Worm (Caenorhabditis elegans) whole organism, L4/young adult: ENCODE results near the gene T28A11.2.

Source experiments
- W03F9.2 ChIP-seq: fragments of 150-350 bp; optimal IDR thresholded peaks from 2 replicates; lab custom pipeline; 2014; ENCODE audit warnings: missing biosample characterization, missing genetic modification characterization
- dao-5 ChIP-seq: sonication (generic microtip); optimal IDR thresholded peaks from 2 replicates; lab custom pipeline; 2016; ENCODE audit warnings: missing genotype, missing genetic modification characterization, moderate library complexity, missing compliant biosample characterization
- him-1 ChIP-seq: sonication (generic microtip); optimal IDR thresholded peaks from 2 replicates; lab custom pipeline; 2016; ENCODE audit warnings: missing genotype, missing genetic modification reagents, missing genetic modification characterization, missing compliant biosample characterization

DNA sequence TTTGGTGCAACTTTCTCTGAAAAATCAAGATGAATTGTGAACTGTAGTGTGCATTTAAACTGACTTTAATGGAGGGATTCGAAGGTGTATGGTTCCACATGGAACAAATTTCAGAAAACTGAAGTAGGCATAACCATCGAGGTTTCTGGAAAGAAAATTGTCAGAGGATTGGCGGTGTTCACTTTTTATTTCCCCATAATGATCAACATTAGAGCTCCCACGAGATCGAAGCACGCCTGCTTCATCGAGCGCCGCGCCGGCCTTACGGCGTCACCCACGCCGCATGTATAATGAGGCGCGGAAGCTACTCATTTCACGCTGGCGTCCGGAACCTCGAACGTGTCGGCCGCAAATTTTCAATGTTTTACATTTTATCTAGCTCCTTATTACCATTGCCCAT is 8.0 kb downstream of the T28A11.2 start:
- TF ChIP-seq him-1 (tag; lab: Kevin White, UChicago), result no peak
- TF ChIP-seq dao-5 (tag; lab: Kevin White, UChicago), result no peak
- no peak for TF ChIP-seq W03F9.2
